Fruit fly (Drosophila melanogaster) whole organism, adult: ENCODE data around the gene CG32669.

Source experiments
- CG14711 ChIP-seq: fragments of 200-800 bp; sonication (Bioruptor generic); optimal IDR thresholded peaks from 2 replicates; lab custom pipeline; 2018; ENCODE audit warnings: missing biosample characterization, mild to moderate bottlenecking, missing genetic modification characterization, moderate library complexity
- CG1620 ChIP-seq: fragments of 200-800 bp; sonication (Bioruptor generic); optimal IDR thresholded peaks from 2 replicates; lab custom pipeline; 2016; ENCODE audit warnings: missing biosample characterization, missing genetic modification characterization
- CG7045 ChIP-seq: fragments of 200-800 bp; sonication (Bioruptor generic); optimal IDR thresholded peaks from 2 replicates; lab custom pipeline; 2017; ENCODE audit warnings: missing biosample characterization, mild to moderate bottlenecking, missing genetic modification characterization
- Clk ChIP-seq: fragments of 200-800 bp; sonication (Bioruptor generic); optimal IDR thresholded peaks from 2 replicates; lab custom pipeline; 2017; ENCODE audit warnings: missing biosample characterization, missing genetic modification characterization
- Crg-1 ChIP-seq: fragments of 200-800 bp; sonication (Bioruptor generic); optimal IDR thresholded peaks from 2 replicates; lab custom pipeline; 2016; ENCODE audit warnings: missing biosample characterization, missing genetic modification characterization
- Mnt ChIP-seq: fragments of 200-800 bp; sonication (Bioruptor generic); optimal IDR thresholded peaks from 2 replicates; lab custom pipeline; 2016; ENCODE audit warnings: missing biosample characterization, mild to moderate bottlenecking, missing genetic modification characterization
- bab1 ChIP-seq: fragments of 200-800 bp; sonication (Bioruptor generic); optimal IDR thresholded peaks from 3 replicates; lab custom pipeline; 2019; ENCODE audit warnings: missing biosample characterization, mild to moderate bottlenecking, missing genetic modification characterization, moderate library complexity
- cic ChIP-seq: fragments of 200-800 bp; sonication (Bioruptor generic); optimal IDR thresholded peaks from 2 replicates; lab custom pipeline; 2017; ENCODE audit warnings: missing biosample characterization, mild to moderate bottlenecking, missing genetic modification characterization, moderate library complexity
- kay ChIP-seq: fragments of 200-800 bp; sonication (Bioruptor generic); peaks from one replicate; lab custom pipeline; 2016; ENCODE audit warnings: missing biosample characterization, missing genetic modification characterization, borderline replicate concordance
- pad ChIP-seq: fragments of 200-800 bp; sonication (Bioruptor generic); optimal IDR thresholded peaks from 3 replicates; lab custom pipeline; 2017; ENCODE audit warnings: missing biosample characterization, missing genetic modification characterization, mild to moderate bottlenecking, moderate library complexity, missing genetic modification reagents
- tj ChIP-seq: fragments of 200-800 bp; sonication (Bioruptor generic); optimal IDR thresholded peaks from 3 replicates; lab custom pipeline; 2017; ENCODE audit warnings: missing biosample characterization, mild to moderate bottlenecking, missing genetic modification characterization, moderate library complexity
- toe ChIP-seq: fragments of 200-800 bp; sonication (Bioruptor generic); optimal IDR thresholded peaks from 2 replicates; lab custom pipeline; 2016; ENCODE audit warnings: missing biosample characterization, missing genetic modification characterization

DNA sequence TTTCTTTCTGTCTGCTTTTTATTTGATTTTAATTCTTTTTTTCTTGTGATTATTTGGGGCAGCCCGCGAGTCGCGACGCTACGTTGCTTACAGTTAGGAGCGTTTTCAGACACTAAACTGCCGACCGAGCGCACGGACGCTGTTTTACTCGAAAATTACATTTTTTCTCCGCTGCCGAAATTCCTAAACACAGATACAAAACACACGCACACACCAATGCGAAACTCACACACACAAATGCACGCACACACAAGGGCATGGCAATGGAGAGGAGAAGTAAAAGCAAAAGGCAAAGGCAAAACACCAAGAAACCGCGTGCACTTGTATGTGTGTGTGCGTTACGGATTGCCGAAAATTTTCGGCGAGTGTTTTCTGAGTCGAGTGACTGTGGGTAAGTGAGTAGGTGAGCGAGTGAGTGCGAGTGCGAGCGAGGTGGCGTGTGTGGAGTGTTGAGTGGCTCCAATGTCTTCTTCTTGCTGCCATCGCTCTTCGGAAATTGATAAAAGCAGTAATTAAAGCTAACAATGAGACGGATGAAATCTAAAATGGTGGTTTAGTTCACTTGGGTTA, 29.3 kb downstream of the CG32669 start:
- TF ChIP-seq CG7045 (no peak), pad (GFP tag; lab: Kevin White, UChicago) (peak; percentile 95), kay (GFP tag; lab: Kevin White, UChicago) (no peak), Clk (GFP tag; lab: Kevin White, UChicago) (no peak), tj (GFP tag; lab: Kevin White, UChicago) (peak; percentile 57), CG14711 (no peak), Mnt (GFP tag; lab: Kevin White, UChicago) (no peak), cic (no peak), toe (GFP tag; lab: Kevin White, UChicago) (no peak), bab1 (no peak), CG1620 (GFP tag; lab: Kevin White, UChicago) (no peak), Crg-1 (GFP tag; lab: Kevin White, UChicago) (no peak)
